Fruit fly (Drosophila melanogaster): ENCODE results near the gene toc.

toc gene

DNA sequence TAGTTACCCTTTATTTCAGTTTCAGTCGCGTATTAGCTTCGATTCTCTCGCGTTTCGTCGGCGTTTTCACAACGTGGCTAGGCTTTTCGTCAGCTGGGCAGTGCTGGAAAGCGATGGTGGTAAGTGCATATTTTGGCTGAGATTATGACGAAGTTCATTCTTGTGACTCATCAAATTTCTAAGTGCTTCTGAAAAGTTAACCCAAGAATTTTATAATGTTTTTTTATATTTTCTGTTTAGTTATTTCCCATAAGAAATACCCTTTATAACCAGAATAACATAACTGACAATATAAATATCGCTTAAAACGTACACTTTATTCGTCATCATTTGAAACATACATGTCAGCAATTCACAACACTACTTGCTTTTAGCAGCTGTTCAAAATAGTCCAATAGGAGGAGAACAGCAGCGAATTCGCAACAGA, 107.4 kb downstream of the toc start, which contains the start of the genes CG17260 and SerRS (continued):
- TF ChIP-seq org-1 (GFP tag; optimal IDR thresholded peaks at IDR 0.05) (peak; percentile 84), HLHmδ (GFP tag; optimal IDR thresholded peaks at IDR 0.05) (no peak), CG1603 (tag; optimal IDR thresholded peaks at IDR 0.05) (peak; percentile 81), Nf-YA (GFP tag; IDR thresholded peaks at IDR 0.05) (peak; percentile 67; the same call in 1 of the 2 replicates), NfI (GFP tag; optimal IDR thresholded peaks at IDR 0.05) (peak; percentile 93), emc (GFP tag; optimal IDR thresholded peaks at IDR 0.05) (peak; percentile 80), B-H1 (GFP tag; IDR thresholded peaks at IDR 0.05) (peak; percentile 88), Gug (GFP tag; IDR thresholded peaks at IDR 0.05) (peak; percentile 92), mirr (GFP tag; optimal IDR thresholded peaks at IDR 0.05) (peak; percentile 76), CG14965 (GFP tag; optimal IDR thresholded peaks at IDR 0.05; ENCODE audit: borderline replicate concordance) (no peak), crc (GFP tag; optimal IDR thresholded peaks at IDR 0.05) (peak; percentile 88), Camta (GFP tag; optimal IDR thresholded peaks at IDR 0.05) (peak; percentile 77), sens (GFP tag) (peak; percentile 98), Dll (GFP tag; IDR thresholded peaks at IDR 0.05; ENCODE audit: partially characterized antibody) (peak; percentile 69), trem (tag; optimal IDR thresholded peaks at IDR 0.05) (peak; percentile 93), CG6175 (GFP tag; IDR thresholded peaks at IDR 0.05) (peak; percentile 82), CG16863 (GFP tag; optimal IDR thresholded peaks at IDR 0.05) (peak; percentile 88), CG11723 (GFP tag; optimal IDR thresholded peaks at IDR 0.05) (no peak), Oli (tag; optimal IDR thresholded peaks at IDR 0.05) (peak; percentile 90), pb (GFP tag; optimal IDR thresholded peaks at IDR 0.05) (peak; percentile 77), caup (GFP tag; optimal IDR thresholded peaks at IDR 0.05; ENCODE audit: severe bottlenecking) (peak; percentile 91), H2.0 (GFP tag; IDR thresholded peaks at IDR 0.05) (peak; percentile 86), CG32772 (GFP tag; IDR thresholded peaks at IDR 0.05) (peak; percentile 96), CG8359 (GFP tag; optimal IDR thresholded peaks at IDR 0.05; ENCODE audit: borderline replicate concordance) (peak; percentile 74), Ets65A (GFP tag) (peak; percentile 100), CG4730 (GFP tag; IDR thresholded peaks at IDR 0.05) (peak; percentile 91), Sry-δ (GFP tag; optimal IDR thresholded peaks at IDR 0.05) (peak; percentile 66), CG10431 (GFP tag; optimal IDR thresholded peaks at IDR 0.05) (peak; percentile 73), HLH54F (GFP tag; optimal IDR thresholded peaks at IDR 0.05) (peak; percentile 97), CG8765 (GFP tag; IDR thresholded peaks at IDR 0.05) (peak; percentile 84; the same call in 1 of the 2 replicates), br (optimal IDR thresholded peaks at IDR 0.05) (no peak), az2 (GFP tag; optimal IDR thresholded peaks at IDR 0.05) (peak; percentile 92), dati (GFP tag; IDR thresholded peaks at IDR 0.05) (no peak), CG10462 (GFP tag; optimal IDR thresholded peaks at IDR 0.05) (peak; percentile 85), Ssrp (tag; optimal IDR thresholded peaks at IDR 0.05) (peak; percentile 92), CG10321 (GFP tag; IDR thresholded peaks at IDR 0.05) (0 out of 2 replicates have a peak, but pooled peaks have one; percentile 33), Atf6 (GFP tag; IDR thresholded peaks at IDR 0.05) (peak; percentile 91), CG17802 (tag; optimal IDR thresholded peaks at IDR 0.05) (peak; percentile 64), NFAT (GFP tag; IDR thresholded peaks at IDR 0.05) (peak; percentile 84), CG43689 (GFP tag; IDR thresholded peaks at IDR 0.05) (peak; percentile 77), Jarid2 (GFP tag; optimal IDR thresholded peaks at IDR 0.05) (peak; percentile 61), Six4 (GFP tag; optimal IDR thresholded peaks at IDR 0.05) (peak; percentile 88), da (GFP tag; optimal IDR thresholded peaks at IDR 0.05) (peak; percentile 86), E2f2 (GFP tag; IDR thresholded peaks at IDR 0.05) (peak; percentile 71), ab (GFP tag; optimal IDR thresholded peaks at IDR 0.05) (peak; percentile 7), slou (GFP tag; optimal IDR thresholded peaks at IDR 0.05) (peak; percentile 93), yki (optimal IDR thresholded peaks at IDR 0.05) (no peak), amos (GFP tag; IDR thresholded peaks at IDR 0.05; ENCODE audit: partially characterized antibody) (peak; percentile 22; the same call in 1 of the 2 replicates), Bdp1 (GFP tag; optimal IDR thresholded peaks at IDR 0.05) (peak; percentile 89), CG4820 (GFP tag; optimal IDR thresholded peaks at IDR 0.05) (peak; percentile 88), Fer2 (tag; optimal IDR thresholded peaks at IDR 0.05) (peak; percentile 90), Fer3 (tag; optimal IDR thresholded peaks at IDR 0.05) (peak; percentile 95)
